Fruit fly (Drosophila melanogaster) whole organism, pupa: ENCODE results near the gene CG34251.

Experiments used
- CG10348 ChIP-seq: fragments of 200-800 bp; sonication (Bioruptor generic); IDR thresholded peaks from 2 replicates; pipeline ENCODE4 v1.3.6; 2022; ENCODE audit warnings: missing biosample characterization, missing genetic modification characterization
- CG8159 ChIP-seq: fragments of 200-800 bp; sonication (Bioruptor generic); optimal IDR thresholded peaks from 3 replicates; lab custom pipeline; 2018; ENCODE audit warnings: missing biosample characterization, mild to moderate bottlenecking, missing genetic modification characterization, moderate library complexity
- Snoo ChIP-seq: fragments of 200-800 bp; sonication (Bioruptor generic); optimal IDR thresholded peaks from 3 replicates; lab custom pipeline; 2017; ENCODE audit warnings: missing biosample characterization, mild to moderate bottlenecking, missing genetic modification characterization, inconsistent platforms

- no peak for TF ChIP-seq Snoo (tag; lab: Kevin White, UChicago)
- TF ChIP-seq CG8159 (tag; lab: Kevin White, UChicago): no peak
- no peak for TF ChIP-seq CG10348 (GFP tag; lab: Robert Waterston, UW)
These were observed 19.4 kb upstream of the CG34251 start for dm6 chr3L:17651717-17652651.
